Worm (Caenorhabditis elegans): ENCODE measurements around the gene B0563.9.

The B0563.9 gene

ce11 chrX:9166921-9167320 is 1.4 kb upstream of the B0563.9 start, which contains the start of gene B0563.10:
Gene B0563.10, minus strand, starts transcription at chrX:9167245.
- TF ChIP-seq skn-1 (tag; optimal IDR thresholded peaks at IDR 0.05) (no peak), eor-1 (tag; optimal IDR thresholded peaks at IDR 0.05) (no peak), tbx-2 (tag; optimal IDR thresholded peaks at IDR 0.05) (no peak), mml-1 (tag; optimal IDR thresholded peaks at IDR 0.05) (no peak), fos-1 (tag; optimal IDR thresholded peaks at IDR 0.05) (no peak), elt-2 (tag; optimal IDR thresholded peaks at IDR 0.05) (no peak), ceh-82 (tag; optimal IDR thresholded peaks at IDR 0.05) (no peak), fkh-2 (tag; optimal IDR thresholded peaks at IDR 0.05) (no peak), nfya-1 (tag; optimal IDR thresholded peaks at IDR 0.05; ENCODE audit: insufficient read depth) (no peak), nhr-25 (tag; optimal IDR thresholded peaks at IDR 0.05) (no peak), nhr-28 (tag; optimal IDR thresholded peaks at IDR 0.05) (no peak), ceh-28 (tag; optimal IDR thresholded peaks at IDR 0.05) (no peak), zag-1 (tag; optimal IDR thresholded peaks at IDR 0.05) (no peak), nhr-237 (tag; optimal IDR thresholded peaks at IDR 0.05) (no peak)

- TF ChIP-seq nhr-76 (tag; optimal IDR thresholded peaks at IDR 0.05) (no peak), aly-2 (tag; optimal IDR thresholded peaks at IDR 0.05) (no peak), ztf-11 (tag; optimal IDR thresholded peaks at IDR 0.05) (no peak), unc-62 (GFP tag; optimal IDR thresholded peaks at IDR 0.05) (no peak)
These were observed 1.7 kb downstream of the B0563.9 start for ce11 chrX:9170058-9170457.

ce11 chrX:9171241-9171640 is 2.9 kb downstream of the B0563.9 start, which contains the start of gene B0563.1:
Gene B0563.1, plus strand, starts transcription at chrX:9171541.
- no peak for TF ChIP-seq nhr-23 (tag; optimal IDR thresholded peaks at IDR 0.05)
- TF ChIP-seq fos-1 (tag; optimal IDR thresholded peaks at IDR 0.05): no peak
- no peak for TF ChIP-seq lin-15B (tag; optimal IDR thresholded peaks at IDR 0.05)
- no peak for TF ChIP-seq nfya-1 (tag; optimal IDR thresholded peaks at IDR 0.05; ENCODE audit: insufficient read depth)
- TF ChIP-seq ztf-4 (tag; optimal IDR thresholded peaks at IDR 0.05): no peak
- TF ChIP-seq ceh-82 (tag; optimal IDR thresholded peaks at IDR 0.05): no peak
- no peak for TF ChIP-seq tbx-2 (tag; optimal IDR thresholded peaks at IDR 0.05)
- no peak for TF ChIP-seq nhr-76 (tag; optimal IDR thresholded peaks at IDR 0.05)
- TF ChIP-seq lin-39 (tag; optimal IDR thresholded peaks at IDR 0.05): no peak
- no peak for TF ChIP-seq pqm-1 (tag; optimal IDR thresholded peaks at IDR 0.05)
- TF ChIP-seq hmg-11 (tag; optimal IDR thresholded peaks at IDR 0.05): no peak
- TF ChIP-seq elt-3 (tag; optimal IDR thresholded peaks at IDR 0.05): no peak
- no peak for TF ChIP-seq sea-2 (GFP tag; optimal IDR thresholded peaks at IDR 0.05)
- no peak for TF ChIP-seq ceh-28 (tag; optimal IDR thresholded peaks at IDR 0.05)
- TF ChIP-seq egl-5 (tag; optimal IDR thresholded peaks at IDR 0.05): no peak
- TF ChIP-seq zag-1 (tag; optimal IDR thresholded peaks at IDR 0.05): no peak
- no peak for TF ChIP-seq egl-27 (tag; optimal IDR thresholded peaks at IDR 0.05)
- TF ChIP-seq R02D3.7 (tag; optimal IDR thresholded peaks at IDR 0.05): no peak
- TF ChIP-seq nhr-11 (tag; optimal IDR thresholded peaks at IDR 0.05): no peak
- no peak for TF ChIP-seq ztf-11 (tag; optimal IDR thresholded peaks at IDR 0.05)

- TF ChIP-seq nfya-1 (tag; optimal IDR thresholded peaks at IDR 0.05; ENCODE audit: insufficient read depth) (no peak), ZK546.5 (tag; optimal IDR thresholded peaks at IDR 0.05) (no peak), nhr-77 (tag; optimal IDR thresholded peaks at IDR 0.05) (no peak), aly-2 (tag; optimal IDR thresholded peaks at IDR 0.05) (no peak), ztf-4 (tag; optimal IDR thresholded peaks at IDR 0.05) (no peak), nhr-76 (tag; optimal IDR thresholded peaks at IDR 0.05) (no peak), unc-39 (tag; optimal IDR thresholded peaks at IDR 0.05) (no peak), egl-27 (tag; optimal IDR thresholded peaks at IDR 0.05) (no peak), mdl-1 (tag; optimal IDR thresholded peaks at IDR 0.05) (no peak), nhr-11 (tag; optimal IDR thresholded peaks at IDR 0.05) (no peak), ceh-82 (tag; optimal IDR thresholded peaks at IDR 0.05) (no peak), eor-1 (tag; optimal IDR thresholded peaks at IDR 0.05) (no peak), lin-15B (tag; optimal IDR thresholded peaks at IDR 0.05) (no peak), nhr-237 (tag; optimal IDR thresholded peaks at IDR 0.05) (no peak), nhr-25 (tag; optimal IDR thresholded peaks at IDR 0.05) (no peak), unc-62 (GFP tag; optimal IDR thresholded peaks at IDR 0.05) (no peak)
These were observed 3.9 kb downstream of the B0563.9 start, which contains the start of gene B0563.18 for ce11 chrX:9172278-9172677. Gene B0563.18, plus strand, starts transcription at chrX:9172578.

- TF ChIP-seq tbx-2 (tag; optimal IDR thresholded peaks at IDR 0.05) (no peak), elt-1 (tag; optimal IDR thresholded peaks at IDR 0.05) (no peak), unc-39 (tag; optimal IDR thresholded peaks at IDR 0.05) (no peak), elt-2 (tag; optimal IDR thresholded peaks at IDR 0.05) (no peak), eor-1 (tag; optimal IDR thresholded peaks at IDR 0.05) (no peak), pha-4 (tag; optimal IDR thresholded peaks at IDR 0.05) (no peak)
These were observed 4.4 kb downstream of the B0563.9 start for ce11 chrX:9172733-9173132.
